Worm (Caenorhabditis elegans) whole organism, mixed stage, embryonic: Measurements from ENCODE around the gene nmr-1.

Experiments
- mep-1 ChIP-seq: fragments of 150-350 bp; optimal IDR thresholded peaks from 2 replicates; lab custom pipeline; 2017; ENCODE audit warnings: missing biosample characterization, missing genetic modification reagents, missing genetic modification characterization, inconsistent platforms
- nhr-76 ChIP-seq: sonication (generic microtip); optimal IDR thresholded peaks from 2 replicates; lab custom pipeline; 2017; ENCODE audit warnings: missing biosample characterization, missing genetic modification characterization
- sptf-1 ChIP-seq: sonication (generic microtip); optimal IDR thresholded peaks from 2 replicates; lab custom pipeline; 2017; ENCODE audit warnings: mild to moderate bottlenecking, missing genetic modification characterization, moderate library complexity, missing compliant biosample characterization
- unc-39 ChIP-seq: fragments of 150-350 bp; optimal IDR thresholded peaks from 2 replicates; lab custom pipeline; 2014; ENCODE audit warnings: missing biosample characterization, missing genetic modification characterization
- unc-62 ChIP-seq: fragments of 150-350 bp; optimal IDR thresholded peaks from 2 replicates; lab custom pipeline; 2014; ENCODE audit warnings: missing biosample characterization, missing genetic modification reagents, missing genetic modification characterization
- ztf-11 ChIP-seq: fragments of 150-350 bp; optimal IDR thresholded peaks from 2 replicates; lab custom pipeline; 2014; ENCODE audit warnings: missing biosample characterization, missing genetic modification characterization

ce11 chrII:5453547-5453946 is 7.1 kb upstream of the nmr-1 start, which contains the start of gene dhs-5:
- TF ChIP-seq nhr-76 (tag; lab: Kevin White, UChicago) (no peak), mep-1 (tag; lab: Kevin White, UChicago) (no peak), unc-39 (no peak), ztf-11 (no peak), sptf-1 (tag; lab: Kevin White, UChicago) (no peak), unc-62 (GFP tag; lab: Kevin White, UChicago) (no peak)
